Worm (Caenorhabditis elegans) whole organism, L2 larva: ENCODE data around the gene C03G5.14.
A peak's percentile ranks its signal among the peaks of the same experiment; 100 is the strongest.

Experiments used
- ZK546.5 ChIP-seq: sonication (generic microtip); optimal IDR thresholded peaks from 2 replicates; lab custom pipeline; 2017; ENCODE audit warnings: missing biosample characterization, missing genetic modification characterization
- ama-1 ChIP-seq: fragments of 150-350 bp; optimal IDR thresholded peaks from 2 replicates; lab custom pipeline; 2018; ENCODE audit warnings: inconsistent platforms
- egl-27 ChIP-seq: sonication (generic microtip); optimal IDR thresholded peaks from 3 replicates; lab custom pipeline; 2017; ENCODE audit warnings: missing biosample characterization, missing genetic modification reagents, missing genetic modification characterization
- fos-1 ChIP-seq: fragments of 150-350 bp; optimal IDR thresholded peaks from 2 replicates; lab custom pipeline; 2014; ENCODE audit warnings: missing biosample characterization, missing genetic modification characterization
- lin-13 ChIP-seq: fragments of 150-350 bp; optimal IDR thresholded peaks from 2 replicates; lab custom pipeline; 2014; ENCODE audit warnings: missing biosample characterization, missing genetic modification reagents, missing genetic modification characterization
- lsy-2 ChIP-seq, 2 experiments: fragments of 150-350 bp in 1 of 2; sonication (generic microtip) in 1 of 2; optimal IDR thresholded peaks; 2 replicates each; lab custom pipeline; 2014 to 2017; ENCODE audit warnings: missing biosample characterization in 2 of 2, missing genetic modification characterization in 2 of 2
- mdl-1 ChIP-seq, 2 experiments: fragments of 150-350 bp in 1 of 2; sonication (generic microtip) in 1 of 2; optimal IDR thresholded peaks; 2 replicates each; lab custom pipeline; 2017; ENCODE audit warnings: missing biosample characterization in 2 of 2, missing genetic modification characterization in 2 of 2
- nhr-11 ChIP-seq: fragments of 150-350 bp; optimal IDR thresholded peaks from 2 replicates; lab custom pipeline; 2014; ENCODE audit warnings: missing biosample characterization, missing genetic modification characterization
- nhr-21 ChIP-seq: fragments of 150-350 bp; optimal IDR thresholded peaks from 2 replicates; lab custom pipeline; 2014; ENCODE audit warnings: missing biosample characterization, missing genetic modification characterization
- nhr-25 ChIP-seq: fragments of 150-350 bp; sonication (generic microtip); optimal IDR thresholded peaks from 3 replicates; lab custom pipeline; 2014; ENCODE audit warnings: missing biosample characterization, missing genetic modification characterization
- nhr-77 ChIP-seq: fragments of 150-350 bp; optimal IDR thresholded peaks from 2 replicates; lab custom pipeline; 2014; ENCODE audit warnings: missing biosample characterization, missing genetic modification characterization
- peb-1 ChIP-seq: fragments of 150-350 bp; optimal IDR thresholded peaks from 2 replicates; lab custom pipeline; 2014; ENCODE audit warnings: missing biosample characterization, missing genetic modification characterization
- sma-9 ChIP-seq, 2 experiments: fragments of 150-350 bp in 1 of 2; sonication (generic microtip) in 1 of 2; optimal IDR thresholded peaks; 2 replicates each; lab custom pipeline; 2014 to 2016; ENCODE audit warnings: missing genetic modification characterization in 2 of 2, mild to moderate bottlenecking in 1 of 2, missing biosample characterization in 1 of 2, missing compliant biosample characterization in 1 of 2, missing genetic modification reagents in 1 of 2, moderate library complexity in 1 of 2
- snpc-4 ChIP-seq: fragments of 150-350 bp; optimal IDR thresholded peaks from 2 replicates; lab custom pipeline; 2014; ENCODE audit warnings: missing biosample characterization, missing genetic modification characterization

DNA sequence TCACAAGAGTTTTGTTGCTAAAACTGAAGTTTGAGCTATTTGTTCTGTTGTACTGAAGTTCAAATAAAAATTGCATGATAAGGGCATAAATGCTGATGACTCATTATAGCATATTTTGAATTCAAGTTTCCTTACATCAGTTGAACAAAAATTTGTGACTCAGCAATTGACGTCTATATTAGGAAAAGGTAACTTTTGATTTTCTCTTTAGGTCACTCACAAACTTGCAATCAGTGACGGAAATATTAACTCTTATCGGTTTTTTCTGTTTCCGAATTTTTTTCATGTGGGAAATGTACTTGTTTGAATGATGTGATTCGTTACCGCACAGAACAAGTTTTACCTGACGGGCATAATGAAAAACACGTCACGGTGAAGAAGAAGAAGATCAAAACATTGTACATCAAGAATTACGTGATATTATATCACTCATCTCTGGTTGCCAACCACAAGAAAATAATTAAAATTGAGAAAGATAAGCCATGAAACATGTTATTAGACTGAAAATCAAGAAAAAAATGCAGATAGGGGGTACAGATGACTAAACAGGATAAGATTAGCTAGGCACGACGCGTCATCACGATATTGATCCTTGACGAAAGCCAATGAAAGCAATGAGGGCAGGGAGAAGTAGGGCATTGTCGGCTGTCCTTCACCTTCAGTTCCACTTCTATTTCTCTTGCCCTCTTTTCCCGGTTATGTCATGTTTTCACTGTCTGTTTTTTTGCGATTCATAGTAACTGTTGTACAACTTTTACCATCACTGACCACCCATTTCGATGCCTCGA lies 42.1 kb downstream of the C03G5.14 start:
- TF ChIP-seq snpc-4 (tag; lab: Kevin White, UChicago) (no peak), lsy-2 (tag; optimal IDR thresholded peaks at IDR 0.05; lab: Kevin White, UChicago) (no peak), nhr-77 (no peak), mdl-1 (tag; optimal IDR thresholded peaks at IDR 0.05; lab: Kevin White, UChicago) (no peak), ama-1 (lab: Kevin White, UChicago) (no peak), nhr-21 (tag; lab: Kevin White, UChicago) (no peak), nhr-11 (tag; lab: Kevin White, UChicago) (no peak), fos-1 (peak; percentile 75), egl-27 (tag; lab: Kevin White, UChicago) (no peak), lin-13 (GFP tag; lab: Kevin White, UChicago) (no peak), ZK546.5 (tag; lab: Kevin White, UChicago) (no peak), peb-1 (tag; lab: Kevin White, UChicago) (no peak), sma-9 (GFP tag; optimal IDR thresholded peaks at IDR 0.05; lab: Kevin White, UChicago) (no peak), sma-9 (tag; optimal IDR thresholded peaks at IDR 0.05; lab: Kevin White, UChicago) (no peak), nhr-25 (tag; lab: Kevin White, UChicago) (no peak)
